Fruit fly (Drosophila melanogaster) whole organism: ENCODE results near the gene CG18417.

Experiments
- Dll ChIP-seq: fragments of >200 bp; optimal IDR thresholded peaks from 2 replicates; lab custom pipeline; 2017
- pan ChIP-seq: fragments of >200 bp; optimal IDR thresholded peaks from 2 replicates; lab custom pipeline; 2017
- psq ChIP-seq: fragments of >200 bp; optimal IDR thresholded peaks from 2 replicates; lab custom pipeline; 2017
- usp ChIP-seq: fragments of >200 bp; optimal IDR thresholded peaks from 2 replicates; lab custom pipeline; 2017; ENCODE audit warnings: missing biosample characterization, missing genetic modification characterization, mixed read lengths

DNA sequence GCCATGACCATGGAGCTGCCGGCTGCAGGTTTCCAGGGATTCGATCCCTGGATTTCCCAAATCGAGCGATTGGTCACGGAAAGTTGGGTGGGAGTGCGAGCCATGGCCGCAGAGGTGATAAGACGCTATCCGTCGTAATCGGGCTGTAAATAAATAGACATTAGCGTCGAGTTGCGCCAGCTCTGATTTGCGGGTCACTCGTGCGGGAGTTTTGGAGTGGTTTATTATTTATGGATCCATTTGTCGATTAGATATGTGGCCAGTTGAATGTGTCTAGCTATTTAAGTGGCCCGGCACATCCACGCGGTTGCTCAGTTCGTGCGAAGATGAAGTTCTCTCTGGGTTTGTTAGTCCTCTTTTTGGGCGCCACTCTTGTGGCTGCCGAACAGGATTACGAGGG, 1.9 kb upstream of the CG18417 start, which contains the start of gene CG8562:
- TF ChIP-seq Dll (lab: Kevin White, UChicago) (no peak), usp (GFP tag; lab: Kevin White, UChicago) (no peak), pan (no peak), psq (lab: Kevin White, UChicago) (no peak)
